Worm (Caenorhabditis elegans) whole organism, L4 larva: Measurements from ENCODE around the gene T27E4.1.

ENCODE experiments used
- D1046.2 ChIP-seq: fragments of 200-800 bp; sonication (Bioruptor generic); IDR thresholded peaks from 2 replicates; pipeline ENCODE4 v1.3.6; 2022; ENCODE audit warnings: missing genetic modification characterization, missing compliant biosample characterization
- F26F4.8 ChIP-seq: fragments of 200-800 bp; sonication (Bioruptor generic); conservative IDR thresholded peaks from 2 replicates; pipeline ENCODE4 v1.3.6; 2022; ENCODE audit warnings: missing genetic modification characterization, missing compliant biosample characterization
- F44E2.7 ChIP-seq: fragments of 200-800 bp; sonication (Bioruptor generic); IDR thresholded peaks from 2 replicates; pipeline ENCODE4 v2.1.2; 2022; ENCODE audit warnings: missing genetic modification characterization, missing compliant biosample characterization
- F49E8.2 ChIP-seq: sonication (generic microtip); optimal IDR thresholded peaks from 2 replicates; lab custom pipeline; 2016; ENCODE audit warnings: missing compliant biosample characterization, mild to moderate bottlenecking, missing genetic modification characterization, borderline replicate concordance
- Y105C5A.15 ChIP-seq: fragments of 200-800 bp; sonication (Bioruptor generic); IDR thresholded peaks from 2 replicates; pipeline ENCODE4 v1.3.6; 2022; ENCODE audit warnings: missing genetic modification characterization, missing compliant biosample characterization
- Y5F2A.4 ChIP-seq: fragments of 200-800 bp; sonication (Bioruptor generic); optimal IDR thresholded peaks from 2 replicates; lab custom pipeline; 2018; ENCODE audit warnings: mild to moderate bottlenecking, missing genetic modification characterization, missing compliant biosample characterization
- Y75B8A.6 ChIP-seq: fragments of 200-800 bp; sonication (Bioruptor generic); IDR thresholded peaks from 2 replicates; pipeline ENCODE4 v1.3.6; 2022; ENCODE audit warnings: missing genetic modification reagents, missing genetic modification characterization, missing compliant biosample characterization
- aha-1 ChIP-seq: fragments of 150-350 bp; peaks from one replicate; lab custom pipeline; 2014; ENCODE audit warnings: missing biosample characterization, missing genetic modification characterization
- ama-1 ChIP-seq: fragments of 150-350 bp; optimal IDR thresholded peaks from 2 replicates; lab custom pipeline; 2014; ENCODE audit warnings: inconsistent platforms, mixed read lengths
- attf-4 ChIP-seq: sonication (generic microtip); optimal IDR thresholded peaks from 3 replicates; lab custom pipeline; 2017; ENCODE audit warnings: missing biosample characterization, missing genetic modification characterization
- ceh-62 ChIP-seq: sonication (generic microtip); optimal IDR thresholded peaks from 2 replicates; lab custom pipeline; 2017; ENCODE audit warnings: missing biosample characterization, missing genetic modification characterization
- ctbp-1 ChIP-seq: fragments of 200-800 bp; sonication (Bioruptor generic); IDR thresholded peaks from 2 replicates; pipeline ENCODE4 v1.3.6; 2022; ENCODE audit warnings: missing genetic modification reagents, missing genetic modification characterization, missing compliant biosample characterization
- daf-12 ChIP-seq: fragments of 150-350 bp; optimal IDR thresholded peaks from 2 replicates; lab custom pipeline; 2014; ENCODE audit warnings: missing biosample characterization, missing genetic modification reagents, missing genetic modification characterization
- daf-16 ChIP-seq, 3 experiments: sonication (generic microtip); optimal IDR thresholded peaks; 2 replicates each; lab custom pipeline; 2016 to 2017; ENCODE audit warnings: missing genetic modification characterization in 3 of 3, missing genetic modification reagents in 3 of 3, mild to moderate bottlenecking in 2 of 3, missing compliant biosample characterization in 2 of 3, missing biosample characterization in 1 of 3, moderate library complexity in 1 of 3
- dmd-8 ChIP-seq: fragments of 200-800 bp; sonication (Bioruptor generic); IDR thresholded peaks from 2 replicates; pipeline ENCODE4 v1.3.6; 2022; ENCODE audit warnings: missing genetic modification characterization, missing compliant biosample characterization
- dpl-1 ChIP-seq: fragments of 150-350 bp; optimal IDR thresholded peaks from 2 replicates; lab custom pipeline; 2014; ENCODE audit warnings: missing biosample characterization, missing genetic modification reagents, missing genetic modification characterization
- duxl-1 ChIP-seq: sonication (generic microtip); optimal IDR thresholded peaks from 2 replicates; lab custom pipeline; 2016; ENCODE audit warnings: mild to moderate bottlenecking, missing genetic modification characterization, moderate library complexity, missing compliant biosample characterization; ENCODE audit not compliant: poor library complexity
- egl-43 ChIP-seq: fragments of 200-800 bp; sonication (Bioruptor generic); IDR thresholded peaks from 2 replicates; pipeline ENCODE4 v1.3.6; 2022; ENCODE audit warnings: missing genetic modification reagents, missing genetic modification characterization, missing compliant biosample characterization
- fkh-10 ChIP-seq: fragments of 150-350 bp; optimal IDR thresholded peaks from 2 replicates; lab custom pipeline; 2014; ENCODE audit warnings: missing biosample characterization, missing genetic modification reagents, missing genetic modification characterization
- fos-1 ChIP-seq: fragments of 150-350 bp; optimal IDR thresholded peaks from 2 replicates; lab custom pipeline; 2014; ENCODE audit warnings: missing biosample characterization, missing genetic modification characterization
- gei-8 ChIP-seq: fragments of 200-800 bp; sonication (Bioruptor generic); optimal IDR thresholded peaks from 2 replicates; lab custom pipeline; 2018; ENCODE audit warnings: mild to moderate bottlenecking, missing genetic modification characterization, missing compliant biosample characterization
- hif-1 ChIP-seq, 2 experiments: sonication (generic microtip); optimal IDR thresholded peaks; 2 replicates each; lab custom pipeline; 2016 to 2017; ENCODE audit warnings: missing compliant biosample characterization in 2 of 2, missing genetic modification characterization in 2 of 2, missing genetic modification reagents in 2 of 2, missing genotype in 2 of 2, mild to moderate bottlenecking in 1 of 2
- hlh-30 ChIP-seq: sonication (generic microtip); optimal IDR thresholded peaks from 2 replicates; lab custom pipeline; 2017; ENCODE audit warnings: antibody characterized with exemption, mild to moderate bottlenecking, missing genetic modification characterization, missing compliant biosample characterization; ENCODE audit not compliant: insufficient read depth
- lim-7 ChIP-seq: fragments of 200-800 bp; sonication (Bioruptor generic); IDR thresholded peaks from 2 replicates; pipeline ENCODE4 v1.3.6; 2022; ENCODE audit warnings: missing genetic modification characterization, missing compliant biosample characterization
- lin-1 ChIP-seq: fragments of 200-800 bp; sonication (Bioruptor generic); IDR thresholded peaks from 2 replicates; pipeline ENCODE4 v1.3.6; 2022; ENCODE audit warnings: missing genetic modification reagents, missing genetic modification characterization, missing compliant biosample characterization
- lin-13 ChIP-seq: fragments of 150-350 bp; optimal IDR thresholded peaks from 2 replicates; lab custom pipeline; 2014; ENCODE audit warnings: missing biosample characterization, missing genetic modification reagents, missing genetic modification characterization
- lin-39 ChIP-seq: fragments of 150-350 bp; optimal IDR thresholded peaks from 2 replicates; lab custom pipeline; 2014; ENCODE audit warnings: missing biosample characterization, missing genetic modification reagents, missing genetic modification characterization
- madf-9 ChIP-seq: fragments of 200-800 bp; sonication (Bioruptor generic); conservative IDR thresholded peaks from 2 replicates; pipeline ENCODE4 v1.3.6; 2022; ENCODE audit warnings: missing genetic modification reagents, missing genetic modification characterization, missing compliant biosample characterization
- mep-1 ChIP-seq: fragments of 150-350 bp; sonication (generic microtip); optimal IDR thresholded peaks from 3 replicates; lab custom pipeline; 2014; ENCODE audit warnings: missing biosample characterization, missing genetic modification characterization
- mxl-2 ChIP-seq: fragments of 200-800 bp; sonication (Bioruptor generic); conservative IDR thresholded peaks from 2 replicates; pipeline ENCODE4 v1.3.6; 2022; ENCODE audit warnings: missing genetic modification reagents, missing genetic modification characterization, missing compliant biosample characterization
- mxl-3 ChIP-seq: fragments of 200-800 bp; sonication (Bioruptor generic); optimal IDR thresholded peaks from 2 replicates; lab custom pipeline; 2018; ENCODE audit warnings: mild to moderate bottlenecking, missing genetic modification characterization, missing compliant biosample characterization
- nhr-10 ChIP-seq: fragments of 150-350 bp; optimal IDR thresholded peaks from 2 replicates; lab custom pipeline; 2014; ENCODE audit warnings: missing biosample characterization, missing genetic modification characterization
- nhr-102 ChIP-seq: sonication (generic microtip); optimal IDR thresholded peaks from 2 replicates; lab custom pipeline; 2016; ENCODE audit warnings: mild to moderate bottlenecking, missing genetic modification characterization, moderate library complexity, missing compliant biosample characterization
- nhr-11 ChIP-seq: fragments of 150-350 bp; optimal IDR thresholded peaks from 2 replicates; lab custom pipeline; 2014; ENCODE audit warnings: missing biosample characterization, missing genetic modification characterization
- nhr-25 ChIP-seq: sonication (generic microtip); optimal IDR thresholded peaks from 2 replicates; lab custom pipeline; 2017; ENCODE audit warnings: missing genetic modification characterization, mild to moderate bottlenecking, missing compliant biosample characterization, antibody characterized with exemption, moderate library complexity, borderline replicate concordance; ENCODE audit not compliant: insufficient read depth
- nhr-41 ChIP-seq: fragments of 200-800 bp; sonication (Bioruptor generic); IDR thresholded peaks from 2 replicates; pipeline ENCODE4 v1.3.6; 2022; ENCODE audit warnings: missing genetic modification reagents, missing genetic modification characterization, missing compliant biosample characterization
- nhr-6 ChIP-seq: fragments of 150-350 bp; optimal IDR thresholded peaks from 2 replicates; lab custom pipeline; 2014; ENCODE audit warnings: missing biosample characterization, missing genetic modification characterization
- nhr-76 ChIP-seq: fragments of 150-350 bp; optimal IDR thresholded peaks from 2 replicates; lab custom pipeline; 2014; ENCODE audit warnings: missing biosample characterization, missing genetic modification characterization
- nhr-77 ChIP-seq: fragments of 150-350 bp; optimal IDR thresholded peaks from 2 replicates; lab custom pipeline; 2014; ENCODE audit warnings: missing biosample characterization, missing genetic modification characterization
- pha-4 ChIP-seq, 2 experiments: fragments of 150-350 bp in 1 of 2; fragments of 200-800 bp in 1 of 2; sonication (Bioruptor generic) in 1 of 2; IDR thresholded peaks in 1 of 2; optimal IDR thresholded peaks in 1 of 2; 2 replicates each; pipeline versions ENCODE4 v1.3.6 to Lab custom; 2014 to 2022; ENCODE audit warnings: missing genetic modification characterization in 2 of 2, missing genetic modification reagents in 2 of 2, missing biosample characterization in 1 of 2, missing compliant biosample characterization in 1 of 2
- pqm-1 ChIP-seq: sonication (generic microtip); optimal IDR thresholded peaks from 2 replicates; lab custom pipeline; 2017; ENCODE audit warnings: missing biosample characterization, missing genetic modification characterization
- set-16 ChIP-seq: fragments of 200-800 bp; sonication (Bioruptor generic); IDR thresholded peaks from 2 replicates; pipeline ENCODE4 v1.3.6; 2022; ENCODE audit warnings: missing genetic modification reagents, missing genetic modification characterization, missing compliant biosample characterization
- skn-1 ChIP-seq: fragments of 150-350 bp; optimal IDR thresholded peaks from 2 replicates; lab custom pipeline; 2014; ENCODE audit warnings: missing biosample characterization, missing genetic modification characterization
- snpc-1.2 ChIP-seq: fragments of 200-800 bp; sonication (Bioruptor generic); IDR thresholded peaks from 2 replicates; pipeline ENCODE4 v1.3.6; 2022; ENCODE audit warnings: missing genetic modification reagents, missing genetic modification characterization, missing compliant biosample characterization
- tra-1 ChIP-seq: fragments of 200-800 bp; sonication (Bioruptor generic); IDR thresholded peaks from 2 replicates; pipeline ENCODE4 v1.3.6; 2022; ENCODE audit warnings: missing genetic modification reagents, missing genetic modification characterization, missing compliant biosample characterization
- zfp-3 ChIP-seq: fragments of 200-800 bp; sonication (Bioruptor generic); conservative IDR thresholded peaks from 2 replicates; pipeline ENCODE4 v1.3.6; 2022; ENCODE audit warnings: missing genetic modification reagents, missing genetic modification characterization, missing compliant biosample characterization
- zip-2 ChIP-seq: fragments of 150-350 bp; optimal IDR thresholded peaks from 2 replicates; lab custom pipeline; 2014; ENCODE audit warnings: missing biosample characterization, missing genetic modification characterization
- ztf-11 ChIP-seq: fragments of 150-350 bp; optimal IDR thresholded peaks from 2 replicates; lab custom pipeline; 2014; ENCODE audit warnings: missing biosample characterization, missing genetic modification characterization

T27E4.1 gene

DNA sequence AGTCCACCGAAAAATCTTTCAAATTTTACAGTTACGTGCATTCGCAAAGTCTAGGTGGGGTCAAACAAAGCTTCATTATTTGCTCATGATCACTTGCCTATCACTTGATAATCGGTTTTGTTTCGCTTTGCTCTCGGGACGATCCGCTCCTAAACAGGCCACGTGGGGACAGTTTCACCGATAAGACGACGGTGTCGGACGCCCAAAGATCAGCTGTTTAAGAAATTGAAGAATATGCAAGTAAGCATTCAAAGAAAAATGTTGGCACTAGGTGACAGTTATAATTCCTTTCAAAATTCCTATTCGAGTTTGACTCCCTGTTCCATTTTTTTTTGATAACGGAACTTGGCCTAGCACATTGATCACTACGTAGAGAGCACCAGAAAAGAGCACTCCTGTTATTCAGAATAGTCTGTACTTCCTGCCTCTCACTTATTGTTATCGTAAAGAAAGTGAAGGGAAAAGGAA lies 12.1 kb upstream of the T27E4.1 start (continued):
- TF ChIP-seq attf-4 (tag; lab: Kevin White, UChicago) (no peak), lin-1 (0 out of 2 replicates have a peak, but pooled peaks have one; percentile 37), hlh-30 (tag; lab: Kevin White, UChicago) (peak; percentile 73), Y75B8A.6 (GFP tag; lab: Robert Waterston, UW) (0 out of 2 replicates have a peak, but pooled peaks have one; percentile 31), nhr-102 (tag; lab: Kevin White, UChicago) (peak; percentile 41), lin-13 (GFP tag; lab: Kevin White, UChicago) (peak; percentile 36), fos-1 (no peak), nhr-11 (tag; lab: Kevin White, UChicago) (no peak), skn-1 (tag; lab: Kevin White, UChicago) (no peak), gei-8 (GFP tag; lab: Kevin White, UChicago) (peak; percentile 76), hif-1 (tag; optimal IDR thresholded peaks at IDR 0.05; lab: Kevin White, UChicago) (peak in 1 of 2 experiments; percentile 96), aha-1 (tag; lab: Kevin White, UChicago) (peak; percentile 89), nhr-76 (tag; lab: Kevin White, UChicago) (no peak), zfp-3 (GFP tag; lab: Robert Waterston, UW) (peak; percentile 71; the same call in 1 of the 2 replicates)

DNA sequence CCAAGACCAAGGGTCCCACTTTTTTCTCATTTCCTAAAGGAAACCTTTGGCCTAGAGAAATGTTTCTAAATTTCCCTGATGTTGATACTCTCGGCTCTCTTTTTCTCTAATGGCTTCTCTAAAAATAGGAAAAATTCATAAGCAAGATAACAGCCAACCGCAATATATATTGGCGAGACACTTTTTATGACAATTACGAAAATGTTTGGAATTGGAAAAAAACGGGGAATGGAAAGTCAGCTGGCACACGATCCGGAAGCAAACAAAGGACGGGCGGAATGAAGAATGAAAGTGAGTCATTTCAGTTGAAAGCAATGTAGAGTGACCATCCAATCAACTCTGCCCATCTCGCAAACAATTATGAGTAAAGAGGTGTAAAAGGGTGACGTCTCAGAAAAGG lies 10.7 kb upstream of the T27E4.1 start:
- no peak for TF ChIP-seq set-16 (GFP tag; lab: Robert Waterston, UW)
- peak in 1 of 2 experiments; percentile 16 for TF ChIP-seq hif-1 (tag; optimal IDR thresholded peaks at IDR 0.05; lab: Kevin White, UChicago)
- TF ChIP-seq lin-1: no peak
- no peak for TF ChIP-seq dmd-8
- no peak for TF ChIP-seq nhr-11 (tag; lab: Kevin White, UChicago)
- TF ChIP-seq mxl-2 (GFP tag; lab: Robert Waterston, UW): no peak
- no peak for TF ChIP-seq F44E2.7 (GFP tag; lab: Robert Waterston, UW)
- TF ChIP-seq nhr-10: no peak
- no peak for TF ChIP-seq nhr-76 (tag; lab: Kevin White, UChicago)
- no peak for TF ChIP-seq daf-16 (GFP tag; optimal IDR thresholded peaks at IDR 0.05; lab: Kevin White, UChicago)
- TF ChIP-seq daf-16 (tag; optimal IDR thresholded peaks at IDR 0.05; lab: Kevin White, UChicago): peak; percentile 71
- no peak for TF ChIP-seq D1046.2 (GFP tag; lab: Robert Waterston, UW)
- no peak for TF ChIP-seq dpl-1
- TF ChIP-seq duxl-1 (tag; lab: Kevin White, UChicago): no peak
- no peak for TF ChIP-seq zip-2
- no peak for TF ChIP-seq F49E8.2 (tag; lab: Kevin White, UChicago)
- TF ChIP-seq Y75B8A.6 (GFP tag; lab: Robert Waterston, UW): no peak
- no peak for TF ChIP-seq mxl-3 (GFP tag; lab: Kevin White, UChicago)
- no peak for TF ChIP-seq snpc-1.2 (GFP tag; lab: Robert Waterston, UW)
- no peak for TF ChIP-seq ama-1
- TF ChIP-seq nhr-41 (GFP tag; lab: Robert Waterston, UW): no peak
- peak; percentile 44 for TF ChIP-seq pqm-1 (tag; lab: Kevin White, UChicago)
- no peak for TF ChIP-seq Y105C5A.15
- TF ChIP-seq nhr-77 (tag; lab: Kevin White, UChicago): peak; percentile 4
- no peak for TF ChIP-seq pha-4 (GFP tag; IDR thresholded peaks at IDR 0.05; lab: Robert Waterston, UW)
- peak; percentile 62 for TF ChIP-seq pha-4 (tag; optimal IDR thresholded peaks at IDR 0.05; lab: Kevin White, UChicago)
- no peak for TF ChIP-seq madf-9 (GFP tag; lab: Robert Waterston, UW)
- TF ChIP-seq Y5F2A.4 (GFP tag; lab: Kevin White, UChicago): no peak
- no peak for TF ChIP-seq mep-1 (tag; lab: Kevin White, UChicago)
- TF ChIP-seq nhr-6 (tag; lab: Kevin White, UChicago): no peak
- no peak for TF ChIP-seq gei-8 (GFP tag; lab: Kevin White, UChicago)
- no peak for TF ChIP-seq lim-7
- no peak for TF ChIP-seq ceh-62 (tag; lab: Kevin White, UChicago)
- no peak for TF ChIP-seq daf-12
- no peak for TF ChIP-seq ztf-11 (tag; lab: Kevin White, UChicago)
- no peak for TF ChIP-seq fkh-10 (GFP tag; lab: Kevin White, UChicago)
- no peak for TF ChIP-seq ctbp-1 (GFP tag; lab: Robert Waterston, UW)
- TF ChIP-seq attf-4 (tag; lab: Kevin White, UChicago): no peak
- TF ChIP-seq lin-39 (tag; lab: Kevin White, UChicago): no peak
- TF ChIP-seq F26F4.8 (GFP tag; lab: Robert Waterston, UW): no peak
- no peak for TF ChIP-seq egl-43 (GFP tag; lab: Robert Waterston, UW)
- TF ChIP-seq tra-1 (GFP tag; lab: Robert Waterston, UW): no peak
- TF ChIP-seq nhr-25 (tag; lab: Kevin White, UChicago): no peak
